Fruit fly (Drosophila melanogaster) Kc167 (cell line): Measurements from ENCODE around the gene Eogt.

ENCODE experiments used
- Myc ChIP-seq: fragments of >200 bp; optimal IDR thresholded peaks from 2 replicates; lab custom pipeline; 2017; ENCODE audit warnings: missing external identifiers
- Sin3A ChIP-seq: fragments of >200 bp; optimal IDR thresholded peaks from 2 replicates; lab custom pipeline; 2018; ENCODE audit warnings: missing external identifiers
- h ChIP-seq: fragments of >200 bp; optimal IDR thresholded peaks from 3 replicates; lab custom pipeline; 2018; ENCODE audit warnings: missing external identifiers
- insv ChIP-seq: fragments of >200 bp; optimal IDR thresholded peaks from 3 replicates; lab custom pipeline; 2018; ENCODE audit warnings: missing external identifiers
- psq ChIP-seq: fragments of >200 bp; optimal IDR thresholded peaks from 2 replicates; lab custom pipeline; 2017; ENCODE audit warnings: missing external identifiers
- ttk ChIP-seq: sonication (Bioruptor generic); optimal IDR thresholded peaks from 2 replicates; lab custom pipeline; 2017; ENCODE audit warnings: missing external identifiers

The Eogt gene

dm6 chr2L:2380805-2381204, at the start of gene Eogt:
Gene Eogt (plus strand): TSS chr2L:2381097.
- TF ChIP-seq Myc (lab: Kevin White, UChicago) (no peak), insv (no peak), ttk (lab: Kevin White, UChicago) (no peak), Sin3A (lab: Kevin White, UChicago) (no peak), psq (lab: Kevin White, UChicago) (no peak), h (no peak)

dm6 chr2L:2348479-2348878, 32.4 kb upstream of the Eogt start:
- TF ChIP-seq h = no peak
- no peak for TF ChIP-seq Sin3A (lab: Kevin White, UChicago)
- TF ChIP-seq ttk (lab: Kevin White, UChicago) = no peak
- TF ChIP-seq psq (lab: Kevin White, UChicago) = no peak
- no peak for TF ChIP-seq Myc (lab: Kevin White, UChicago)
- no peak for TF ChIP-seq insv

- TF ChIP-seq ttk (lab: Kevin White, UChicago) = no peak
- TF ChIP-seq Sin3A (lab: Kevin White, UChicago) = no peak
- no peak for TF ChIP-seq psq (lab: Kevin White, UChicago)
- TF ChIP-seq insv = no peak
- TF ChIP-seq h = no peak
- no peak for TF ChIP-seq Myc (lab: Kevin White, UChicago)
These were observed 23.7 kb upstream of the Eogt start, which contains the start of gene CG9967 for dm6 chr2L:2357228-2357656. Gene CG9967 (minus strand): TSS chr2L:2357356.

dm6 chr2L:2361893-2362807, 18.7 kb upstream of the Eogt start:
- TF ChIP-seq insv = no peak
- no peak for TF ChIP-seq ttk (lab: Kevin White, UChicago)
- no peak for TF ChIP-seq h
- TF ChIP-seq psq (lab: Kevin White, UChicago) = no peak
- TF ChIP-seq Myc (lab: Kevin White, UChicago) = no peak
- no peak for TF ChIP-seq Sin3A (lab: Kevin White, UChicago)

dm6 chr2L:2362808-2363394, 18.0 kb upstream of the Eogt start:
- TF ChIP-seq psq (lab: Kevin White, UChicago) = no peak
- no peak for TF ChIP-seq h
- no peak for TF ChIP-seq insv
- no peak for TF ChIP-seq Sin3A (lab: Kevin White, UChicago)
- TF ChIP-seq Myc (lab: Kevin White, UChicago) = no peak
- TF ChIP-seq ttk (lab: Kevin White, UChicago) = no peak

dm6 chr2L:2363626-2364147, 17.2 kb upstream of the Eogt start:
- TF ChIP-seq ttk (lab: Kevin White, UChicago) (no peak), psq (lab: Kevin White, UChicago) (no peak), h (no peak), Sin3A (lab: Kevin White, UChicago) (no peak), insv (no peak), Myc (lab: Kevin White, UChicago) (no peak)

dm6 chr2L:2364200-2364754, 16.6 kb upstream of the Eogt start:
- TF ChIP-seq insv (no peak), psq (lab: Kevin White, UChicago) (no peak), h (no peak), Sin3A (lab: Kevin White, UChicago) (no peak), ttk (lab: Kevin White, UChicago) (no peak), Myc (lab: Kevin White, UChicago) (no peak)

dm6 chr2L:2365077-2365651, 15.7 kb upstream of the Eogt start, which contains the start of the genes Rab5 and Axud1:
Gene Rab5 (minus strand): TSS chr2L:2365273.
Gene Axud1 (plus strand): TSS chr2L:2365345.
- TF ChIP-seq h (no peak), ttk (lab: Kevin White, UChicago) (no peak), psq (lab: Kevin White, UChicago) (no peak), insv (no peak), Sin3A (lab: Kevin White, UChicago) (no peak), Myc (lab: Kevin White, UChicago) (no peak)

dm6 chr2L:2365655-2366214, 15.2 kb upstream of the Eogt start:
- no peak for TF ChIP-seq ttk (lab: Kevin White, UChicago)
- TF ChIP-seq insv = no peak
- no peak for TF ChIP-seq h
- TF ChIP-seq Sin3A (lab: Kevin White, UChicago) = no peak
- TF ChIP-seq Myc (lab: Kevin White, UChicago) = no peak
- no peak for TF ChIP-seq psq (lab: Kevin White, UChicago)

dm6 chr2L:2370352-2370751, 10.5 kb upstream of the Eogt start:
- TF ChIP-seq insv (no peak), psq (lab: Kevin White, UChicago) (no peak), Myc (lab: Kevin White, UChicago) (no peak), Sin3A (lab: Kevin White, UChicago) (no peak), h (no peak), ttk (lab: Kevin White, UChicago) (no peak)
